Fruit fly (Drosophila melanogaster) whole organism, embryonic: ENCODE measurements around the gene Mlp84B.
A peak's percentile ranks its signal among the peaks of the same experiment; 100 is the strongest.

Experiments used
- Adf1 ChIP-seq: fragments of 200-800 bp; sonication (Bioruptor generic); IDR thresholded peaks from 2 replicates; pipeline ENCODE4 v1.3.6; 2022; ENCODE audit warnings: missing biosample characterization, missing genetic modification characterization
- Atf3 ChIP-seq: fragments of 200-800 bp; sonication (Bioruptor generic); optimal IDR thresholded peaks from 3 replicates; lab custom pipeline; 2016; ENCODE audit warnings: missing biosample characterization, missing genetic modification characterization
- CG11085 ChIP-seq: fragments of 200-800 bp; sonication (Bioruptor generic); IDR thresholded peaks from 2 replicates; pipeline ENCODE4 v1.3.6; 2022; ENCODE audit warnings: missing biosample characterization, missing genetic modification characterization
- CG12299 ChIP-seq: fragments of 200-800 bp; sonication (Bioruptor generic); optimal IDR thresholded peaks from 2 replicates; lab custom pipeline; 2018; ENCODE audit warnings: missing biosample characterization, mild to moderate bottlenecking, missing genetic modification characterization
- CG14050 ChIP-seq: fragments of 200-800 bp; sonication (Bioruptor generic); IDR thresholded peaks from 3 replicates; pipeline ENCODE4 v1.3.6; 2022; ENCODE audit warnings: missing biosample characterization, missing genetic modification characterization
- CG14441 ChIP-seq: fragments of 200-800 bp; sonication (Bioruptor generic); IDR thresholded peaks from 2 replicates; pipeline ENCODE4 v1.3.6; 2022; ENCODE audit warnings: missing biosample characterization, missing genetic modification characterization
- CG17359 ChIP-seq: fragments of 200-800 bp; sonication (Bioruptor generic); optimal IDR thresholded peaks from 3 replicates; lab custom pipeline; 2018; ENCODE audit warnings: missing biosample characterization, mild to moderate bottlenecking, missing genetic modification characterization, moderate library complexity
- CG17802 ChIP-seq: fragments of 200-800 bp; sonication (Bioruptor generic); optimal IDR thresholded peaks from 2 replicates; lab custom pipeline; 2018; ENCODE audit warnings: missing biosample characterization, mild to moderate bottlenecking, missing genetic modification characterization, moderate library complexity
- CG2202 ChIP-seq: fragments of 200-800 bp; sonication (Bioruptor generic); optimal IDR thresholded peaks from 2 replicates; lab custom pipeline; 2018; ENCODE audit warnings: missing biosample characterization, mild to moderate bottlenecking, missing genetic modification characterization
- CG30020 ChIP-seq: fragments of 200-800 bp; optimal IDR thresholded peaks from 2 replicates; lab custom pipeline; 2019; ENCODE audit warnings: missing biosample characterization, mild to moderate bottlenecking, missing genetic modification characterization, moderate library complexity
- CG30431 ChIP-seq: fragments of 200-800 bp; sonication (Bioruptor generic); optimal IDR thresholded peaks from 2 replicates; lab custom pipeline; 2017; ENCODE audit warnings: missing biosample characterization, missing genetic modification characterization
- CG31365 ChIP-seq: fragments of 200-800 bp; sonication (Bioruptor generic); optimal IDR thresholded peaks from 2 replicates; lab custom pipeline; 2018; ENCODE audit warnings: missing biosample characterization, mild to moderate bottlenecking, missing genetic modification characterization
- CG31388 ChIP-seq: fragments of 200-800 bp; sonication (Bioruptor generic); optimal IDR thresholded peaks from 2 replicates; lab custom pipeline; 2016; ENCODE audit warnings: missing biosample characterization, missing genetic modification characterization
- CG3726 ChIP-seq: fragments of 200-800 bp; sonication (Bioruptor generic); IDR thresholded peaks from 3 replicates; pipeline ENCODE4, ENCODE4 v1.3.6; 2022; ENCODE audit warnings: missing biosample characterization, missing genetic modification characterization
- CG5180 ChIP-seq: fragments of 200-800 bp; sonication (Bioruptor generic); optimal IDR thresholded peaks from 3 replicates; lab custom pipeline; 2017; ENCODE audit warnings: missing biosample characterization, missing genetic modification characterization, mild to moderate bottlenecking, moderate library complexity, missing genetic modification reagents
- CG7963 ChIP-seq: fragments of 200-800 bp; sonication (Bioruptor generic); IDR thresholded peaks from 3 replicates; pipeline ENCODE4 v1.3.6; 2022; ENCODE audit warnings: missing biosample characterization, missing genetic modification characterization; ENCODE audit not compliant: partially characterized antibody
- CG8765 ChIP-seq: fragments of 200-800 bp; sonication (Bioruptor generic); IDR thresholded peaks from 2 replicates; pipeline ENCODE4 v1.3.6; 2022; ENCODE audit warnings: missing biosample characterization, missing genetic modification characterization
- CG9609 ChIP-seq: fragments of 200-800 bp; sonication (Bioruptor generic); optimal IDR thresholded peaks from 3 replicates; lab custom pipeline; 2016; ENCODE audit warnings: missing biosample characterization, missing genetic modification characterization
- Dfd ChIP-seq, 2 experiments: fragments of >200 bp; optimal IDR thresholded peaks; 2 replicates each; lab custom pipeline; 2017; ENCODE audit warnings: missing biosample characterization in 2 of 2, missing genetic modification characterization in 2 of 2
- E2f1 ChIP-seq: fragments of 200-800 bp; sonication (Bioruptor generic); IDR thresholded peaks from 2 replicates; pipeline ENCODE4 v1.3.6; 2022; ENCODE audit warnings: missing biosample characterization, missing genetic modification characterization
- Elba2 ChIP-seq: fragments of 200-800 bp; sonication (Bioruptor generic); optimal IDR thresholded peaks from 3 replicates; lab custom pipeline; 2016; ENCODE audit warnings: missing biosample characterization, missing genetic modification characterization
- Ets65A ChIP-seq: fragments of 200-800 bp; sonication (Bioruptor generic); peaks from one replicate; lab custom pipeline; 2016; ENCODE audit warnings: missing biosample characterization, missing genetic modification characterization
- Fer2 ChIP-seq: fragments of 200-800 bp; sonication (Bioruptor generic); optimal IDR thresholded peaks from 2 replicates; lab custom pipeline; 2018; ENCODE audit warnings: missing biosample characterization, mild to moderate bottlenecking, missing genetic modification characterization, moderate library complexity
- Gug ChIP-seq: fragments of 200-800 bp; sonication (Bioruptor generic); IDR thresholded peaks from 4 replicates; pipeline ENCODE4 v1.3.6; 2022; ENCODE audit warnings: missing biosample characterization, missing genetic modification characterization
- Hey ChIP-seq: fragments of 200-800 bp; sonication (Bioruptor generic); optimal IDR thresholded peaks from 3 replicates; lab custom pipeline; 2018; ENCODE audit warnings: missing biosample characterization, mild to moderate bottlenecking, missing genetic modification characterization
- Hsf ChIP-seq: fragments of 200-800 bp; sonication (Bioruptor generic); optimal IDR thresholded peaks from 3 replicates; lab custom pipeline; 2016; ENCODE audit warnings: missing biosample characterization, missing genetic modification characterization
- Med ChIP-seq: fragments of 200-800 bp; sonication (Bioruptor generic); peaks from one replicate; lab custom pipeline; 2016; ENCODE audit warnings: missing biosample characterization, missing genetic modification characterization, mild to moderate bottlenecking, inconsistent platforms, moderate library complexity
- NC2β ChIP-seq: fragments of 200-800 bp; sonication (Bioruptor generic); optimal IDR thresholded peaks from 2 replicates; lab custom pipeline; 2016; ENCODE audit warnings: missing biosample characterization, missing genetic modification characterization
- Nf-YB ChIP-seq: fragments of 200-800 bp; sonication (Bioruptor generic); optimal IDR thresholded peaks from 3 replicates; lab custom pipeline; 2019; ENCODE audit warnings: missing biosample characterization, mild to moderate bottlenecking, missing genetic modification characterization, moderate library complexity
- Poxn ChIP-seq: fragments of 200-800 bp; sonication (Bioruptor generic); IDR thresholded peaks from 2 replicates; pipeline ENCODE4 v1.3.6; 2022; ENCODE audit warnings: missing biosample characterization, missing genetic modification characterization
- Usf ChIP-seq: fragments of 200-800 bp; sonication (Bioruptor generic); optimal IDR thresholded peaks from 2 replicates; lab custom pipeline; 2017; ENCODE audit warnings: missing genotype, missing biosample characterization, missing genetic modification characterization
- az2 ChIP-seq: fragments of 200-800 bp; sonication (Bioruptor generic); optimal IDR thresholded peaks from 3 replicates; lab custom pipeline; 2016; ENCODE audit warnings: missing biosample characterization, missing genetic modification characterization
- br ChIP-seq: fragments of >200 bp; optimal IDR thresholded peaks from 2 replicates; lab custom pipeline; 2017
- chm ChIP-seq: fragments of 200-800 bp; sonication (Bioruptor generic); IDR thresholded peaks from 2 replicates; pipeline ENCODE4 v1.3.6; 2022; ENCODE audit warnings: missing biosample characterization, missing genetic modification characterization
- dati ChIP-seq: fragments of 200-800 bp; sonication (Bioruptor generic); IDR thresholded peaks from 2 replicates; pipeline ENCODE4 v1.3.6; 2022; ENCODE audit warnings: missing biosample characterization, missing genetic modification characterization
- eyg ChIP-seq: fragments of 200-800 bp; sonication (Bioruptor generic); optimal IDR thresholded peaks from 3 replicates; lab custom pipeline; 2016; ENCODE audit warnings: missing biosample characterization, missing genetic modification characterization
- fd3F ChIP-seq: fragments of 200-800 bp; sonication (Bioruptor generic); optimal IDR thresholded peaks from 2 replicates; lab custom pipeline; 2018; ENCODE audit warnings: missing biosample characterization, mild to moderate bottlenecking, missing genetic modification characterization, moderate library complexity
- hb ChIP-seq: fragments of 200-800 bp; sonication (Bioruptor generic); IDR thresholded peaks from 3 replicates; pipeline ENCODE4 v1.3.6; 2022; ENCODE audit warnings: missing biosample characterization, missing genetic modification characterization; ENCODE audit not compliant: partially characterized antibody
- jumu ChIP-seq: fragments of 200-800 bp; sonication (Bioruptor generic); optimal IDR thresholded peaks from 3 replicates; lab custom pipeline; 2016; ENCODE audit warnings: missing biosample characterization, missing genetic modification characterization
- pb ChIP-seq: fragments of 200-800 bp; sonication (Bioruptor generic); optimal IDR thresholded peaks from 3 replicates; lab custom pipeline; 2016; ENCODE audit warnings: missing biosample characterization, missing genetic modification characterization
- peb ChIP-seq: fragments of 200-800 bp; sonication (Bioruptor generic); IDR thresholded peaks from 2 replicates; pipeline ENCODE4 v1.3.6; 2022; ENCODE audit warnings: missing biosample characterization, missing genetic modification characterization
- ro ChIP-seq: fragments of 200-800 bp; sonication (Bioruptor generic); IDR thresholded peaks from 2 replicates; pipeline ENCODE4 v1.3.6; 2022; ENCODE audit warnings: missing biosample characterization, missing genetic modification characterization
- salm ChIP-seq: fragments of 200-800 bp; sonication (Bioruptor generic); optimal IDR thresholded peaks from 2 replicates; lab custom pipeline; 2018; ENCODE audit warnings: missing biosample characterization, mild to moderate bottlenecking, missing genetic modification characterization
- sc ChIP-seq, 3 experiments: fragments of >200 bp in 2 of 3; fragments of 200-800 bp in 1 of 3; sonication (Bioruptor generic) in 1 of 3; optimal IDR thresholded peaks; 2 replicates in 2 of 3; 3 replicates in 1 of 3; lab custom pipeline; 2017; ENCODE audit warnings: mild to moderate bottlenecking in 1 of 3, missing biosample characterization in 1 of 3, missing genetic modification characterization in 1 of 3, missing genetic modification reagents in 1 of 3
- seq ChIP-seq: fragments of 200-800 bp; sonication (Bioruptor generic); IDR thresholded peaks from 2 replicates; pipeline ENCODE4 v1.3.6; 2022; ENCODE audit warnings: missing biosample characterization, missing genetic modification characterization
- slp2 ChIP-seq: fragments of 200-800 bp; sonication (Bioruptor generic); optimal IDR thresholded peaks from 2 replicates; lab custom pipeline; 2016; ENCODE audit warnings: missing biosample characterization, missing genetic modification characterization
- sr ChIP-seq: fragments of 200-800 bp; sonication (Bioruptor generic); IDR thresholded peaks from 3 replicates; pipeline ENCODE4 v1.3.6; 2022; ENCODE audit warnings: missing biosample characterization, missing genetic modification characterization
- tio ChIP-seq: fragments of 200-800 bp; sonication (Bioruptor generic); optimal IDR thresholded peaks from 2 replicates; lab custom pipeline; 2017; ENCODE audit warnings: missing biosample characterization, missing genetic modification characterization, inconsistent platforms
- toy ChIP-seq: fragments of 200-800 bp; sonication (Bioruptor generic); IDR thresholded peaks from 2 replicates; pipeline ENCODE4 v1.3.6; 2022; ENCODE audit warnings: missing biosample characterization, missing genetic modification characterization
- trem ChIP-seq: fragments of 200-800 bp; optimal IDR thresholded peaks from 3 replicates; lab custom pipeline; 2019; ENCODE audit warnings: missing biosample characterization, mild to moderate bottlenecking, missing genetic modification characterization, moderate library complexity
- vnd ChIP-seq: fragments of 200-800 bp; sonication (Bioruptor generic); IDR thresholded peaks from 3 replicates; pipeline ENCODE4 v1.3.6; 2022; ENCODE audit warnings: missing biosample characterization, missing genetic modification characterization; ENCODE audit not compliant: partially characterized antibody
- zf30C ChIP-seq: fragments of 200-800 bp; sonication (Bioruptor generic); optimal IDR thresholded peaks from 3 replicates; lab custom pipeline; 2018; ENCODE audit warnings: missing biosample characterization, mild to moderate bottlenecking, missing genetic modification characterization

Mlp84B gene

dm6 chr3R:7075712-7076183 lies 41.8 kb downstream of the Mlp84B start (continued):
- TF ChIP-seq CG30431 (GFP tag; lab: Kevin White, UChicago) (peak; percentile 77), NC2β (peak; percentile 86), Hsf (GFP tag; lab: Kevin White, UChicago) (peak; percentile 91), CG5180 (GFP tag; lab: Kevin White, UChicago) (peak; percentile 71), Nf-YB (peak; percentile 61), fd3F (GFP tag; lab: Kevin White, UChicago) (peak; percentile 73), dati (GFP tag; lab: Robert Waterston, UW) (no peak), zf30C (GFP tag; lab: Kevin White, UChicago) (peak; percentile 94), Fer2 (tag; lab: Kevin White, UChicago) (peak; percentile 64), Hey (peak; percentile 31), CG11085 (no peak), Poxn (no peak), eyg (GFP tag; lab: Kevin White, UChicago) (peak; percentile 75), CG7963 (no peak), E2f1 (no peak), CG17802 (peak; percentile 62), pb (GFP tag; lab: Kevin White, UChicago) (peak; percentile 85), sc (optimal IDR thresholded peaks at IDR 0.05; lab: Kevin White, UChicago) (no peak), sc (GFP tag; optimal IDR thresholded peaks at IDR 0.05; lab: Kevin White, UChicago) (peak; percentile 81), jumu (peak; percentile 72), CG31388 (GFP tag; lab: Kevin White, UChicago) (peak; percentile 70), Med (peak; percentile 99), CG3726 (GFP tag; lab: Robert Waterston, UW) (no peak), Ets65A (GFP tag; lab: Kevin White, UChicago) (peak; percentile 99), seq (no peak), Elba2 (GFP tag; lab: Kevin White, UChicago) (peak; percentile 48), salm (tag; lab: Kevin White, UChicago) (peak; percentile 63), br (no peak), CG14050 (GFP tag; lab: Robert Waterston, UW) (no peak), CG12299 (tag; lab: Kevin White, UChicago) (peak; percentile 70), peb (GFP tag; lab: Robert Waterston, UW) (no peak), Gug (GFP tag; lab: Robert Waterston, UW) (peak; percentile 86), Atf3 (peak; percentile 81), Dfd (GFP tag; optimal IDR thresholded peaks at IDR 0.05; lab: Kevin White, UChicago) (no peak), trem (peak; percentile 82), CG30020 (peak; percentile 42), vnd (GFP tag; lab: Robert Waterston, UW) (no peak), toy (GFP tag; lab: Robert Waterston, UW) (no peak), slp2 (peak; percentile 91), Usf (GFP tag; lab: Kevin White, UChicago) (peak; percentile 71), CG9609 (peak; percentile 92), CG14441 (no peak), Adf1 (GFP tag; lab: Robert Waterston, UW) (no peak), CG31365 (tag; lab: Kevin White, UChicago) (peak; percentile 54), CG2202 (peak; percentile 67), az2 (GFP tag; lab: Kevin White, UChicago) (peak; percentile 89), ro (no peak), tio (peak; percentile 85), hb (GFP tag; lab: Robert Waterston, UW) (no peak), CG8765 (no peak), sr (GFP tag; lab: Robert Waterston, UW) (no peak), CG17359 (tag; lab: Kevin White, UChicago) (peak; percentile 94), chm (no peak)
